Worm (Caenorhabditis elegans) whole organism, young adult: ENCODE results near the gene C13C4.6.
"Not testable (repeated sequence)": the region's sequence is repeated elsewhere in the genome, so short reads cannot be mapped to it uniquely, and the experiment has no call there.

Experiments
- F33H1.4 ChIP-seq: fragments of 200-800 bp; sonication (Bioruptor generic); IDR thresholded peaks from 2 replicates; pipeline ENCODE4 v1.3.6; 2022; ENCODE audit warnings: missing genetic modification reagents, missing genetic modification characterization, missing compliant biosample characterization
- F49E8.2 ChIP-seq: sonication (generic microtip); optimal IDR thresholded peaks from 3 replicates; lab custom pipeline; 2017; ENCODE audit warnings: missing genetic modification characterization, mild to moderate bottlenecking, missing compliant biosample characterization, antibody characterized with exemption, moderate library complexity; ENCODE audit not compliant: insufficient read depth
- T26A5.8 ChIP-seq: sonication (generic microtip); optimal IDR thresholded peaks from 2 replicates; lab custom pipeline; 2016; ENCODE audit warnings: missing genetic modification characterization, missing compliant biosample characterization
- Y53F4B.3 ChIP-seq: fragments of 200-800 bp; sonication (Bioruptor generic); IDR thresholded peaks from 2 replicates; pipeline ENCODE4 v1.3.6; 2022; ENCODE audit warnings: missing genetic modification reagents, missing genetic modification characterization, missing compliant biosample characterization
- Y53G8AR.9 ChIP-seq: fragments of 200-800 bp; sonication (Bioruptor generic); conservative IDR thresholded peaks from 2 replicates; pipeline ENCODE4 v1.3.6; 2022; ENCODE audit warnings: missing genetic modification reagents, missing genetic modification characterization, missing compliant biosample characterization
- Y79H2A.3 ChIP-seq: fragments of 200-800 bp; sonication (Bioruptor generic); conservative IDR thresholded peaks from 2 replicates; pipeline ENCODE4 v1.3.6; 2022; ENCODE audit warnings: missing genetic modification reagents, missing genetic modification characterization, missing compliant biosample characterization
- Y95B8A.8 ChIP-seq: fragments of 200-800 bp; sonication (Bioruptor generic); IDR thresholded peaks from 2 replicates; pipeline ENCODE4 v1.3.6; 2022; ENCODE audit warnings: missing genetic modification reagents, missing genetic modification characterization, missing compliant biosample characterization
- ama-1 ChIP-seq, 3 experiments: fragments of 150-350 bp in 1 of 3; sonication (generic microtip) in 2 of 3; optimal IDR thresholded peaks; 2 replicates each; lab custom pipeline; 2014 to 2018; ENCODE audit warnings: missing biosample characterization in 2 of 3, missing genetic modification characterization in 2 of 3, missing genetic modification reagents in 2 of 3
- athp-1 ChIP-seq: sonication (generic microtip); optimal IDR thresholded peaks from 2 replicates; lab custom pipeline; 2017; ENCODE audit warnings: mild to moderate bottlenecking, missing genetic modification characterization, missing compliant biosample characterization
- attf-6 ChIP-seq: fragments of 200-800 bp; sonication (Bioruptor generic); IDR thresholded peaks from 2 replicates; pipeline ENCODE4 v1.3.6; 2022; ENCODE audit warnings: missing genetic modification reagents, missing genetic modification characterization, missing compliant biosample characterization
- bed-1 ChIP-seq: fragments of 200-800 bp; sonication (Bioruptor generic); IDR thresholded peaks from 2 replicates; pipeline ENCODE4 v1.3.6; 2022; ENCODE audit warnings: missing genetic modification reagents, missing genetic modification characterization, missing compliant biosample characterization
- chd-7 ChIP-seq: sonication (generic microtip); optimal IDR thresholded peaks from 2 replicates; lab custom pipeline; 2016; ENCODE audit warnings: mild to moderate bottlenecking, missing genetic modification characterization, moderate library complexity, missing compliant biosample characterization
- dpl-1 ChIP-seq: fragments of 150-350 bp; optimal IDR thresholded peaks from 2 replicates; lab custom pipeline; 2014; ENCODE audit warnings: missing biosample characterization, missing genetic modification reagents, missing genetic modification characterization
- ets-4 ChIP-seq: fragments of 200-800 bp; sonication (Bioruptor generic); optimal IDR thresholded peaks from 2 replicates; lab custom pipeline; 2018; ENCODE audit warnings: mild to moderate bottlenecking, missing genetic modification characterization, missing compliant biosample characterization
- him-1 ChIP-seq: sonication (generic microtip); optimal IDR thresholded peaks from 2 replicates; lab custom pipeline; 2016; ENCODE audit warnings: missing genotype, missing genetic modification reagents, missing genetic modification characterization, missing compliant biosample characterization
- hlh-26 ChIP-seq: fragments of 200-800 bp; sonication (Bioruptor generic); conservative IDR thresholded peaks from 2 replicates; pipeline ENCODE4 v1.3.6; 2022; ENCODE audit warnings: missing genetic modification reagents, missing genetic modification characterization, missing compliant biosample characterization
- hsf-1 ChIP-seq: fragments of 200-800 bp; sonication (Bioruptor generic); IDR thresholded peaks from 2 replicates; pipeline ENCODE4 v1.3.6; 2022; ENCODE audit warnings: missing genetic modification reagents, missing genetic modification characterization, missing compliant biosample characterization
- let-607 ChIP-seq, 2 experiments: fragments of 200-800 bp in 1 of 2; sonication (Bioruptor generic) in 1 of 2; sonication (generic microtip) in 1 of 2; optimal IDR thresholded peaks; 2 replicates each; lab custom pipeline; 2016 to 2018; ENCODE audit warnings: mild to moderate bottlenecking in 2 of 2, missing compliant biosample characterization in 2 of 2, missing genetic modification characterization in 2 of 2, moderate library complexity in 2 of 2, missing genotype in 1 of 2
- lin-26 ChIP-seq: fragments of 200-800 bp; sonication (Bioruptor generic); IDR thresholded peaks from 2 replicates; pipeline ENCODE4 v1.3.6; 2022; ENCODE audit warnings: missing genetic modification reagents, missing genetic modification characterization, missing compliant biosample characterization
- lsl-1 ChIP-seq: fragments of 200-800 bp; sonication (Bioruptor generic); optimal IDR thresholded peaks from 2 replicates; lab custom pipeline; 2018; ENCODE audit warnings: mild to moderate bottlenecking, missing genetic modification characterization, moderate library complexity, missing compliant biosample characterization
- nfya-2 ChIP-seq: fragments of 200-800 bp; sonication (Bioruptor generic); IDR thresholded peaks from 2 replicates; pipeline ENCODE4 v1.3.6; 2022; ENCODE audit warnings: missing genetic modification reagents, missing genetic modification characterization, missing compliant biosample characterization
- nhr-179 ChIP-seq: sonication (generic microtip); optimal IDR thresholded peaks from 2 replicates; lab custom pipeline; 2016; ENCODE audit warnings: mild to moderate bottlenecking, missing genetic modification characterization, missing compliant biosample characterization
- nhr-80 ChIP-seq: sonication (generic microtip); optimal IDR thresholded peaks from 2 replicates; lab custom pipeline; 2016; ENCODE audit warnings: missing genetic modification characterization, missing compliant biosample characterization
- rec-8 ChIP-seq, 2 experiments: sonication (generic microtip); optimal IDR thresholded peaks; 2 replicates each; lab custom pipeline; 2016; ENCODE audit warnings: mild to moderate bottlenecking in 2 of 2, missing genetic modification characterization in 2 of 2, missing genetic modification reagents in 2 of 2, missing genotype in 2 of 2, missing biosample characterization in 1 of 2, missing compliant biosample characterization in 1 of 2, moderate library complexity in 1 of 2
- snpc-1.1 ChIP-seq: sonication (generic microtip); optimal IDR thresholded peaks from 2 replicates; lab custom pipeline; 2017; ENCODE audit warnings: missing genetic modification characterization, mild to moderate bottlenecking, missing compliant biosample characterization, antibody characterized with exemption, moderate library complexity, missing genotype, missing genetic modification reagents; ENCODE audit not compliant: insufficient read depth
- snpc-4 ChIP-seq, 5 experiments: fragments of 150-350 bp in 1 of 5; sonication (generic microtip) in 4 of 5; optimal IDR thresholded peaks; 2 replicates each; lab custom pipeline; 2014 to 2018; ENCODE audit warnings: missing genetic modification characterization in 5 of 5, missing biosample characterization in 3 of 5, antibody characterized with exemption in 2 of 5, mild to moderate bottlenecking in 2 of 5, missing compliant biosample characterization in 2 of 5, missing genotype in 2 of 5, moderate library complexity in 2 of 5, missing genetic modification reagents in 1 of 5
- tbx-9 ChIP-seq: sonication (generic microtip); optimal IDR thresholded peaks from 2 replicates; lab custom pipeline; 2016; ENCODE audit warnings: borderline replicate concordance, missing genetic modification characterization, inconsistent platforms, missing compliant biosample characterization
- xnd-1 ChIP-seq: sonication (generic microtip); optimal IDR thresholded peaks from 2 replicates; lab custom pipeline; 2016; ENCODE audit warnings: missing genotype, missing genetic modification reagents, missing genetic modification characterization, missing compliant biosample characterization
- zim-3 ChIP-seq: sonication (generic microtip); optimal IDR thresholded peaks from 2 replicates; lab custom pipeline; 2017; ENCODE audit warnings: mild to moderate bottlenecking, missing genetic modification characterization, moderate library complexity, missing compliant biosample characterization

The C13C4.6 gene

DNA sequence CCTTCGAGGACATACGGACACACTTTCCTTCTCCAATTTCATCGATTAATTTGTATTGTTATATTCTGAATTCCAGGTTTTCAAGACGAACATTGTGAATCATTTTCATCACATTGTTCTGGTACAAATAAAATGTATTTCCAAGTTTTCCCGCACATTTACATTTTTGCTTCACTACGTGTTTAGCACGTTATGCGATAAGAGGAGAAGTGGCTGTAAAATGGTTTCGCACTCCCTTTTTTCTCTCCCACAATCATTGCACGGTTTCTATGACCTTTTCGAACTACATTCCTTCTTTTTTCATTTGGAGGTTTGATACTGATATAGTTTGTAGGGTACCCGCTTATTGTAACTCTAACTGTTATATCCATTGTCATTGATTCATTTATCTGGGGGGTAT, 7.6 kb upstream of the C13C4.6 start:
- peak; percentile 70 for TF ChIP-seq nhr-80
- TF ChIP-seq snpc-1.1 (tag; lab: Kevin White, UChicago) = no peak
- no peak for TF ChIP-seq F33H1.4 (GFP tag; lab: Robert Waterston, UW)
- TF ChIP-seq, all 124 proteins: peak for 1

DNA sequence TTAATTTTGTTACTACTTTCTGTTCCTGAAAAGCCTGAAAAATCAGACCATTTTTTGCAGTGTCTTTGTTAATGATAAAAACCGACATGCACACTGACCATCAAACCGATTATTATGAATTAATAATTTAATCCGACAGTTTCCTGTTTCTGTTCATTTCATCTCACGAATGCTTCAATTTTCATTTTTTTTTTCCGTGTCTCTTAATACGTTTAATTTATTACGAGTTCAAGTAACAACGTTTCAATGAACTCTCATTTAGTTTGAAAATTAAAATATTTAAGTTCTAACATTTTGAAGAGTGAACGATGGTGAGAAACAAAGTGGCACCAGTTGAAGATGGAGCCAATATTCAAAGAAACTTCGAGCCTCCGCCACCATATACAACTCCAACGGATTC, 6.7 kb upstream of the C13C4.6 start, which contains the start of gene spin-1:
Gene spin-1, plus strand, starts transcription at position 301 of the 400 bp plus-strand sequence.
- TF ChIP-seq lin-26 (GFP tag; lab: Robert Waterston, UW) (no peak), zim-3 (no peak), tbx-9 (no peak), nfya-2 (GFP tag; lab: Robert Waterston, UW) (no peak), dpl-1 (GFP tag; lab: Kevin White, UChicago) (no peak), F49E8.2 (tag; lab: Kevin White, UChicago) (no peak), Y53F4B.3 (GFP tag; lab: Robert Waterston, UW) (no peak), Y95B8A.8 (no peak), chd-7 (tag; lab: Kevin White, UChicago) (no peak), ama-1 (optimal IDR thresholded peaks at IDR 0.05; lab: Kevin White, UChicago) (no peak), ama-1 (GFP tag; optimal IDR thresholded peaks at IDR 0.05; lab: Kevin White, UChicago) (no peak), hlh-26 (no peak), him-1 (tag; lab: Kevin White, UChicago) (no peak), ets-4 (GFP tag; lab: Kevin White, UChicago) (no peak)

ce11 chrV:12115150-12115549, 6.2 kb upstream of the C13C4.6 start:
- TF ChIP-seq nhr-80 (peak; percentile 27), nhr-179 (tag; lab: Kevin White, UChicago) (no peak)

DNA sequence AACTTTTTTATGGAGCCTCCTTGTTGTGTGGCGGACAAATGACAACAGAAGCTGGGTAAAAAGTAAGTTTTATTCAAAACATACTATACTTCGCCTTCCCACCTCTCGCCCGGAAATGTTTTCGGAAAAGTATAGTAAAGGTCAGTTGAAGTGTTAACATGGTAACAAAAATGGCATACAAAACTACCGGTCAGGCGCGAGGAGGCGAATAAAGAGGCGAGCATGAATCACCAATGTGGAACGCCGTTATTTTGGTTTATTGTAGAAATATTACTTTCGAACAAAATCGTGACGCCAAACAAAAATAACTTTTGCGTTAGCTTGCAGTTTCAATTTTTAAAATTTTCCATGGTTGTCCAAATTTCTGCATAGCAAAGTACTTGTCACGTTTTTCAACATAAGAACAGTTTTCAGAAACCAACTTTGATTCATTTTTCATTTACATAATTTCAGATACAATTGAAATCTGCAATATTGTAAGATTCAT, 3.8 kb upstream of the C13C4.6 start, which contains the start of gene C13C4.8:
Gene C13C4.8, plus strand, starts transcription at position 437 of the 487 bp plus-strand sequence.
- TF ChIP-seq F49E8.2 (tag; lab: Kevin White, UChicago) (no peak), rec-8 (tag; optimal IDR thresholded peaks at IDR 0.05; lab: Kevin White, UChicago) (no peak), nhr-80 (no peak), nfya-2 (GFP tag; lab: Robert Waterston, UW) (no peak), bed-1 (GFP tag; lab: Robert Waterston, UW) (no peak), T26A5.8 (tag; lab: Kevin White, UChicago) (no peak), let-607 (tag; optimal IDR thresholded peaks at IDR 0.05; lab: Kevin White, UChicago) (no peak), snpc-1.1 (tag; lab: Kevin White, UChicago) (no peak)
- TF ChIP-seq, all 124 proteins: peak for 0

DNA sequence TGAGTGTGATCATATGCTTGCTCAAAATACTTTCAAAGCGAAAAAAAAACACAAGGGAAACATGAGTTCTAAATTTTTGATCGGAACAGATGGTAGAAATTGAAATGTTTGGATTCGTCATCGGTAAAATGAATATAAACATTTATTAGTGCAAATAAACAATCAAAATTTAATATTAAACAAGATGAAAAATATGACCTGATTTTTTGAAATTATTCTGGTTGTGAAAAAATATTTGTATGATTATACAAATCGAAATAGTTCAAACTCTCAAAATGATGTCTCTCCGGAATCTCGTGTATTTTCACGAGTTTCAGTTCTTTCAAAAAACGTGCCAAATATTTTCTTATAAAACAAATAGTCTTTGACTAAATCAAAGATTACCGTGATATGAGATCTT, 993 bp upstream of the C13C4.6 start, which contains the start of gene C13C4.7:
Gene C13C4.7, minus strand, starts transcription at position 101 of the 400 bp plus-strand sequence.
- no peak for TF ChIP-seq attf-6
- no peak for TF ChIP-seq snpc-4 (GFP tag; optimal IDR thresholded peaks at IDR 0.05; lab: Kevin White, UChicago)
- TF ChIP-seq snpc-4 (tag; optimal IDR thresholded peaks at IDR 0.05; lab: Kevin White, UChicago) = no peak
- no peak for TF ChIP-seq Y53G8AR.9 (GFP tag; lab: Robert Waterston, UW)
- no peak for TF ChIP-seq hsf-1 (GFP tag; lab: Robert Waterston, UW)
- TF ChIP-seq athp-1 (tag; lab: Kevin White, UChicago) = no peak
- TF ChIP-seq Y79H2A.3 (GFP tag; lab: Robert Waterston, UW) = no peak

DNA sequence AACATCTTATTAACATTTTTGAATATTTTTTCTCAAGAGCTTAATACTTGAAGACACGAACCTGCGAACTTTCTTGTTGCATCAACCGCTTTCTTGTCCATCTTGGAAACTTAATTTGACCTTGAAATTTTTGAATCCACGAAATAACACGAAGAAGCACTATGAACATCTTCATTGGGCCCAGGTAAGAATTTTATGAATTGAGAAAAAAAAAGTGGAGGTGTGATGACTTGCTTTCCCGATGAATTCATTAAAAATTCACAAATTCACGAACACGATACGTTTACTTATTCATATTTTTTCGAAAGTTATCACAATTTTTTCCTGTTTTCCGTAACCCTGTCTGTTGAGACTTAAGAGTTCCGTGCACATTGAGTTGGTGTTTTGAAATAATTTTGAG, 9.3 kb downstream of the C13C4.6 start, which contains the start of gene C27A7.6:
Gene C27A7.6, minus strand, starts transcription at position 101 of the 400 bp plus-strand sequence.
- TF ChIP-seq lsl-1 (GFP tag; lab: Kevin White, UChicago); xnd-1 (tag; lab: Kevin White, UChicago); nfya-2 (GFP tag; lab: Robert Waterston, UW): not testable (repeated sequence)
